Fruit fly (Drosophila melanogaster) S2 (cell line): ENCODE results near the gene bgm.

Experiments used
- CG8478 ChIP-seq: fragments of >200 bp; optimal IDR thresholded peaks from 2 replicates; lab custom pipeline; 2018
- CTCF ChIP-seq, 2 experiments: fragments of >200 bp; optimal IDR thresholded peaks; 2 replicates each; lab custom pipeline; 2018

DNA sequence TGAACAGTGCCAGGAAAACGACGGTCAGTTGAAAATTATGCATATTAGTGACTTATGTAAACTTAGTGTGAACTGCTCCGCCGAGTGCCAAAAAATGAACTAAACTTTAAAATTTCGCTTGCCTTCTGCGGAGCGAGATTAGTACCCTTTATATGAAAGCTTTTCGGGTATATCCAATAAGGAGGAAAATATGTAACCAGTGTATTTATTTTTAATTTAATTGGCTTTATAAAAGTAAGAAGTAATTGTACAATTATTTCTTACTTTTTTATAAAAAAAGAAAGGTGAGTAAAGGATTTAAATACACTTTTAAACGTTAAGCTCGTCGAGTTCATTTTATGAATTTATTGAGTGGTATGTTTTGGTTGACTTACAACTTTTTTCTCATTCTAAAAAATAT is 40.0 kb upstream of the bgm start, which contains the start of gene He:
- TF ChIP-seq CG8478 (lab: Kevin White, UChicago) (no peak), CTCF (optimal IDR thresholded peaks at IDR 0.05; lab: Kevin White, UChicago) (no peak)
